Fruit fly (Drosophila melanogaster) whole organism, wandering third instar larva: ENCODE measurements around the gene CG34117.

Source experiments
- CG32264 ChIP-seq: fragments of 200-800 bp; sonication (Bioruptor generic); optimal IDR thresholded peaks from 2 replicates; lab custom pipeline; 2016; ENCODE audit warnings: missing biosample characterization, missing genetic modification characterization
- CG9705 ChIP-seq: fragments of 200-800 bp; sonication (Bioruptor generic); optimal IDR thresholded peaks from 2 replicates; lab custom pipeline; 2018; ENCODE audit warnings: missing biosample characterization, mild to moderate bottlenecking, missing genetic modification characterization
- CrebA ChIP-seq: fragments of 200-800 bp; sonication (Bioruptor generic); optimal IDR thresholded peaks from 2 replicates; lab custom pipeline; 2016; ENCODE audit warnings: missing biosample characterization, mild to moderate bottlenecking, missing genetic modification characterization, borderline replicate concordance
- Dfd ChIP-seq: fragments of >200 bp; optimal IDR thresholded peaks from 2 replicates; lab custom pipeline; 2017; ENCODE audit warnings: missing biosample characterization, missing genetic modification characterization
- Dif ChIP-seq: fragments of 200-275, 200-300 bp; sonication (Bioruptor generic); optimal IDR thresholded peaks from 2 replicates; lab custom pipeline; 2018; ENCODE audit warnings: missing biosample characterization, missing genetic modification characterization; ENCODE audit not compliant: partially characterized antibody
- GATAd ChIP-seq: sonication (Bioruptor generic); optimal IDR thresholded peaks from 2 replicates; lab custom pipeline; 2016; ENCODE audit warnings: missing biosample characterization, missing genetic modification characterization
- Hr78 ChIP-seq: fragments of >200 bp; optimal IDR thresholded peaks from 2 replicates; lab custom pipeline; 2017; ENCODE audit warnings: missing biosample characterization, missing genetic modification characterization
- Hr83 ChIP-seq: fragments of 200-300 bp; sonication (Bioruptor generic); optimal IDR thresholded peaks from 2 replicates; lab custom pipeline; 2016; ENCODE audit warnings: missing biosample characterization, mild to moderate bottlenecking, missing genetic modification characterization, moderate library complexity; ENCODE audit not compliant: poor library complexity, severe bottlenecking
- Jra ChIP-seq: sonication (Bioruptor generic); optimal IDR thresholded peaks from 2 replicates; lab custom pipeline; 2016; ENCODE audit warnings: missing biosample characterization, missing genetic modification characterization
- Mio ChIP-seq: sonication (Bioruptor generic); optimal IDR thresholded peaks from 2 replicates; lab custom pipeline; 2016; ENCODE audit warnings: missing biosample characterization, missing genetic modification characterization
- Myc ChIP-seq: fragments of >200 bp; optimal IDR thresholded peaks from 2 replicates; lab custom pipeline; 2017
- OdsH ChIP-seq: fragments of 200-800 bp; sonication (Bioruptor generic); optimal IDR thresholded peaks from 2 replicates; lab custom pipeline; 2016; ENCODE audit warnings: missing biosample characterization, mild to moderate bottlenecking, missing genetic modification characterization
- Sp1 ChIP-seq: fragments of 200-800 bp; sonication (Bioruptor generic); optimal IDR thresholded peaks from 3 replicates; lab custom pipeline; 2019; ENCODE audit warnings: missing biosample characterization, mild to moderate bottlenecking, missing genetic modification characterization, moderate library complexity
- Vsx2 ChIP-seq: fragments of 200-300, 225-300 bp; sonication (Bioruptor generic); optimal IDR thresholded peaks from 2 replicates; lab custom pipeline; 2018; ENCODE audit warnings: missing biosample characterization, missing genetic modification characterization; ENCODE audit not compliant: partially characterized antibody
- br ChIP-seq: fragments of 200-800 bp; sonication (Bioruptor generic); optimal IDR thresholded peaks from 2 replicates; lab custom pipeline; 2016; ENCODE audit warnings: missing biosample characterization, missing genetic modification characterization
- brk ChIP-seq: fragments of 200-800 bp; sonication (Bioruptor generic); optimal IDR thresholded peaks from 2 replicates; lab custom pipeline; 2016; ENCODE audit warnings: missing biosample characterization, mild to moderate bottlenecking, missing genetic modification characterization
- dl ChIP-seq, 2 experiments: fragments of 175-275, 200-275 bp in 1 of 2; fragments of 200-275 bp in 1 of 2; sonication (Bioruptor generic); optimal IDR thresholded peaks; lab custom pipeline; 2018; ENCODE audit warnings: mild to moderate bottlenecking in 2 of 2, missing biosample characterization in 2 of 2, missing genetic modification characterization in 2 of 2, moderate library complexity in 2 of 2; ENCODE audit not compliant: partially characterized antibody in 2 of 2, insufficient read depth in 1 of 2
- dmrt93B ChIP-seq: fragments of 200-800 bp; sonication (Bioruptor generic); optimal IDR thresholded peaks from 2 replicates; lab custom pipeline; 2018; ENCODE audit warnings: missing biosample characterization, mild to moderate bottlenecking, missing genetic modification characterization
- foxo ChIP-seq, 2 experiments: fragments of 200-800 bp; sonication (Bioruptor generic); optimal IDR thresholded peaks; 2 replicates in 1 of 2; 3 replicates in 1 of 2; lab custom pipeline; 2016 to 2017; ENCODE audit warnings: missing biosample characterization in 2 of 2, missing genetic modification characterization in 2 of 2
- fru ChIP-seq: fragments of 200-800 bp; sonication (Bioruptor generic); optimal IDR thresholded peaks from 3 replicates; lab custom pipeline; 2016; ENCODE audit warnings: missing biosample characterization, mild to moderate bottlenecking, missing genetic modification characterization
- h ChIP-seq: fragments of 200-800 bp; sonication (Bioruptor generic); optimal IDR thresholded peaks from 3 replicates; lab custom pipeline; 2016; ENCODE audit warnings: missing biosample characterization, mild to moderate bottlenecking, missing genetic modification characterization
- jim ChIP-seq: fragments of 175-275, 200-325 bp; sonication (Bioruptor generic); optimal IDR thresholded peaks from 2 replicates; lab custom pipeline; 2016; ENCODE audit warnings: missing biosample characterization, mild to moderate bottlenecking, missing genetic modification characterization
- lola ChIP-seq: fragments of >200 bp; optimal IDR thresholded peaks from 2 replicates; lab custom pipeline; 2017; ENCODE audit warnings: missing biosample characterization, missing genetic modification characterization
- psq ChIP-seq: fragments of 200-800 bp; sonication (Bioruptor generic); optimal IDR thresholded peaks from 3 replicates; lab custom pipeline; 2017; ENCODE audit warnings: missing biosample characterization, mild to moderate bottlenecking, missing genetic modification characterization, moderate library complexity
- rgr ChIP-seq: fragments of 200-800 bp; sonication (Bioruptor generic); optimal IDR thresholded peaks from 3 replicates; lab custom pipeline; 2016; ENCODE audit warnings: missing biosample characterization, mild to moderate bottlenecking, missing genetic modification characterization
- sage ChIP-seq: fragments of 200-800 bp; sonication (Bioruptor generic); optimal IDR thresholded peaks from 2 replicates; lab custom pipeline; 2016; ENCODE audit warnings: missing biosample characterization, mild to moderate bottlenecking, missing genetic modification characterization
- usp ChIP-seq: fragments of >200 bp; optimal IDR thresholded peaks from 2 replicates; lab custom pipeline; 2017; ENCODE audit warnings: missing biosample characterization, missing genetic modification characterization
- woc ChIP-seq: sonication (Bioruptor generic); optimal IDR thresholded peaks from 2 replicates; lab custom pipeline; 2016; ENCODE audit warnings: missing biosample characterization, mild to moderate bottlenecking, missing genetic modification characterization

The CG34117 gene

dm6 chr3R:9441134-9441533 is 41.3 kb upstream of the CG34117 start:
- TF ChIP-seq Dfd = peak; percentile 95
- TF ChIP-seq Dif (GFP tag; lab: Kevin White, UChicago) = no peak
- TF ChIP-seq Jra (GFP tag; lab: Kevin White, UChicago) = no peak

- TF ChIP-seq CG9705 (GFP tag; lab: Kevin White, UChicago) = no peak
- TF ChIP-seq jim = no peak
- TF ChIP-seq CG32264 (GFP tag; lab: Kevin White, UChicago) = no peak
- no peak for TF ChIP-seq foxo (GFP tag; optimal IDR thresholded peaks at IDR 0.05; lab: Kevin White, UChicago)
- no peak for TF ChIP-seq br (GFP tag; lab: Kevin White, UChicago)
- TF ChIP-seq psq (GFP tag; lab: Kevin White, UChicago) = no peak
- no peak for TF ChIP-seq Mio (GFP tag; lab: Kevin White, UChicago)
- TF ChIP-seq brk = no peak
- TF ChIP-seq Dif (GFP tag; lab: Kevin White, UChicago) = no peak
Observed at dm6 chr3R:9437618-9438017, 37.8 kb upstream of the CG34117 start.

DNA sequence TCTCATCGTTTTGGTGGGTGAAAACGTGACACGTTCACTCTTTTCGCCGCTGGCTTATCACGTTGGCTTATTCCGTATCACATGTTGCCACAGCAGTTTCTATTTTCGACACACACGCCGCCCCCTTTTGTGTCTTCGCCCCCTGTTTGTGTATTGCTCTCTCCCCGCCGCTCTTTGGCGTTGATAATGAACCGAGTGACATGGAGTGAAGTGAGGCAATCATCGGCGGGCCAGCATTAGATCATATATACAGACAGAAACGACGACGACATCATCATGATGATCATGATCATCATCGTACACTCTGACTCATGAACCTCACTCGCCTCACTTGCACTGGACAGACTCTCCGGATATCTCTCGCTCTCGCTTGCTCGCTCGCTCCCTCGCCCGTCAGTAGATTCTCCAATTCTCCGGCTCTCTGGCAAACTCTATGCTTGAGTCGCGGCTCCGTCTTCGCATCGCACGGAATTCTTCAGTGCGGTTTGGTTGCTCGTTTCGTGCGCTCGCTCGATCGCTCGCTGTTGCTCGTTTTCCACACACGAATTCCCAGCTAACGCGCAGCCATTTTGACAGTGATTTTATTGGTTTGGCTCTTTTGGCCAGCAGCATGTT is 36.6 kb upstream of the CG34117 start:
- TF ChIP-seq CrebA (GFP tag; lab: Kevin White, UChicago) = peak; percentile 27
- TF ChIP-seq Hr83 (GFP tag; lab: Kevin White, UChicago) = peak; percentile 20
- TF ChIP-seq foxo (GFP tag; optimal IDR thresholded peaks at IDR 0.05; lab: Kevin White, UChicago) = peak in 1 of 2 experiments; percentile 17
- peak; percentile 31 for TF ChIP-seq psq (GFP tag; lab: Kevin White, UChicago)
- no peak for TF ChIP-seq Mio (GFP tag; lab: Kevin White, UChicago)
- no peak for TF ChIP-seq usp (GFP tag; lab: Kevin White, UChicago)
- peak; percentile 96 for TF ChIP-seq Dif (GFP tag; lab: Kevin White, UChicago)
- peak; percentile 8 for TF ChIP-seq OdsH (GFP tag; lab: Kevin White, UChicago)
- peak; percentile 34 for TF ChIP-seq h (GFP tag; lab: Kevin White, UChicago)
- TF ChIP-seq Jra (GFP tag; lab: Kevin White, UChicago) = peak; percentile 9
- peak; percentile 88 to 93 for TF ChIP-seq dl (GFP tag; optimal IDR thresholded peaks at IDR 0.05; lab: Kevin White, UChicago; ENCODE audit: insufficient read depth in 1 of 2, partially characterized antibody in 2 of 2)
- no peak for TF ChIP-seq rgr (GFP tag; lab: Kevin White, UChicago)
- TF ChIP-seq Vsx2 = peak; percentile 60
- TF ChIP-seq Hr78 = no peak
- no peak for TF ChIP-seq fru (GFP tag; lab: Kevin White, UChicago)

DNA sequence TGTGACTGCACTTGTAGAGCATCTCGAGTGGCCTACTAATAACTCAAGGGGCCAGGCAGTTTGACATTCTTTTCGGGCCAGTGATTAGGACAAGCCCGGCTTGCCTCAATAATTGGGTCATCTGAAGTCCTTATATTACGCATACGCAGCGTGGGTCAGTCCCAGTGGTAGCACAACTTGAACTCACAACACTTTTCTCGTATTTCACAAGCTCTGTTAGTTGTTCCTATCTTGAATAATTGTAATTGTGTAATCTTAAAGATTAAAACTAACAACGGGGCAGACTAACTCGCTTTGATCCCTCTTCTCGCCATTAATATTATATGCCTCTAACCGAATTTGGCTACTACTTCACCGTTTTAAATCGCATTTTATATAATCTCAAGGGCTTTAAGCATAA is 36.0 kb upstream of the CG34117 start:
- TF ChIP-seq psq (GFP tag; lab: Kevin White, UChicago) (no peak), GATAd (GFP tag; lab: Kevin White, UChicago) (no peak), woc (GFP tag; lab: Kevin White, UChicago) (no peak), Myc (lab: Kevin White, UChicago) (no peak), Hr83 (GFP tag; lab: Kevin White, UChicago) (no peak), lola (GFP tag; lab: Kevin White, UChicago) (no peak), Dfd (no peak), rgr (GFP tag; lab: Kevin White, UChicago) (no peak), dmrt93B (GFP tag; lab: Kevin White, UChicago) (no peak), Jra (GFP tag; lab: Kevin White, UChicago) (no peak), jim (no peak), usp (GFP tag; lab: Kevin White, UChicago) (no peak), br (GFP tag; lab: Kevin White, UChicago) (no peak), Sp1 (GFP tag; lab: Kevin White, UChicago) (no peak), brk (no peak), sage (GFP tag; lab: Kevin White, UChicago) (no peak)
- TF ChIP-seq, all 38 proteins: peak for 0
